Fruit fly (Drosophila melanogaster) Kc167 (cell line): Measurements from ENCODE around the gene tzn.

ENCODE experiments used
- Sin3A ChIP-seq: fragments of >200 bp; optimal IDR thresholded peaks from 2 replicates; lab custom pipeline; 2018; ENCODE audit warnings: missing external identifiers
- psq ChIP-seq: fragments of >200 bp; optimal IDR thresholded peaks from 2 replicates; lab custom pipeline; 2017; ENCODE audit warnings: missing external identifiers
- ttk ChIP-seq: sonication (Bioruptor generic); optimal IDR thresholded peaks from 2 replicates; lab custom pipeline; 2017; ENCODE audit warnings: missing external identifiers

DNA sequence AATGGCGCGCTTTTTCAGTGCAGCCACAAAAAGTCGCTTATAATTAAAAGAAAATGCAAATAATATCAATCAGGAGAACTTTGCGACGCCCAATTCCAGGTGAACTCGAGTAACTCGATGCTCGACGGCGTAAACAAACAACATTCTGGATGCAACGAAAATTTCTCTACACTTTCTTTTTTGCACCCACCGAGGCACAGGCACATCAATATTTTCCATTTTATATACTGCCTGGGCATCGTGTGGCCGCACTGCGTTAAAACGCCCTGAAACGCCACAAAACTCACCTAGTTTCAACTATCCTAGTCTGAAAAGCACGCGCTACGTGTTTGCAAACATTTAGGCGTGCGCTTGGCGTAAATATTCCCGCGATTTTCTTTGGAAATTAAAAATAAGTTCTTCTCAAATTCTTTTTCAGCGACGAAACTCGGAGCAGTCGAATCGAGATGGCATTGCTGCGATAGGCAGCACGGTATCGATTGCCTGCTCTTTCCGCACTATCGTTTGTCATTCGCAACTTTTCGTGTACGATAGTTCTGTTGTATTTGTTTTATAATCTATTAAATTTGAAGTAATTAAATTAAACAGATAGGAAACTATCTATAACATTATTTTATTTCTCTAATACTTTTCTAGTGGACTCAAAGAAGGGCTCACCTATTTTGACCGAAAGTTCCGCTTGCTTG, 12.6 kb upstream of the tzn start, which contains the start of gene Pcif1:
- TF ChIP-seq psq (lab: Kevin White, UChicago) (no peak), Sin3A (lab: Kevin White, UChicago) (no peak), ttk (lab: Kevin White, UChicago) (no peak)
